Fruit fly (Drosophila melanogaster) whole organism, prepupa: ENCODE measurements around the gene Dph2.

Source experiments
- Blimp-1 ChIP-seq: fragments of 200-800 bp; sonication (Bioruptor generic); optimal IDR thresholded peaks from 3 replicates; lab custom pipeline; 2017; ENCODE audit warnings: missing biosample characterization, missing genetic modification characterization, mild to moderate bottlenecking, moderate library complexity, missing genetic modification reagents
- CG10631 ChIP-seq: fragments of 200-800 bp; sonication (Bioruptor generic); optimal IDR thresholded peaks from 2 replicates; lab custom pipeline; 2016; ENCODE audit warnings: missing biosample characterization, missing genetic modification characterization
- CG10669 ChIP-seq: fragments of 200-800 bp; sonication (Bioruptor generic); optimal IDR thresholded peaks from 3 replicates; lab custom pipeline; 2018; ENCODE audit warnings: missing biosample characterization, mild to moderate bottlenecking, missing genetic modification characterization, moderate library complexity
- CG11294 ChIP-seq: fragments of 200-800 bp; sonication (Bioruptor generic); IDR thresholded peaks from 2 replicates; pipeline ENCODE4 v1.3.6; 2022; ENCODE audit warnings: missing biosample characterization, missing genetic modification characterization
- CG11762 ChIP-seq: fragments of 200-800 bp; sonication (Bioruptor generic); optimal IDR thresholded peaks from 3 replicates; lab custom pipeline; 2016; ENCODE audit warnings: missing biosample characterization, missing genetic modification characterization; ENCODE audit not compliant: insufficient read depth
- CG11902 ChIP-seq: fragments of 200-800 bp; sonication (Bioruptor generic); optimal IDR thresholded peaks from 3 replicates; lab custom pipeline; 2016; ENCODE audit warnings: missing biosample characterization, missing genetic modification characterization
- CG16779 ChIP-seq: fragments of 200-800 bp; sonication (Bioruptor generic); optimal IDR thresholded peaks from 3 replicates; lab custom pipeline; 2017; ENCODE audit warnings: missing biosample characterization, mild to moderate bottlenecking, missing genetic modification characterization
- CG3032 ChIP-seq: fragments of 200-800 bp; optimal IDR thresholded peaks from 2 replicates; lab custom pipeline; 2019; ENCODE audit warnings: missing biosample characterization, mild to moderate bottlenecking, missing genetic modification characterization, moderate library complexity
- CG31627 ChIP-seq: fragments of 200-800 bp; sonication (Bioruptor generic); optimal IDR thresholded peaks from 3 replicates; lab custom pipeline; 2016; ENCODE audit warnings: missing biosample characterization, missing genetic modification characterization
- CG3919 ChIP-seq: fragments of 200-800 bp; sonication (Bioruptor generic); optimal IDR thresholded peaks from 3 replicates; lab custom pipeline; 2016; ENCODE audit warnings: missing biosample characterization, missing genetic modification characterization
- CG4318 ChIP-seq: fragments of 200-800 bp; sonication (Bioruptor generic); optimal IDR thresholded peaks from 3 replicates; lab custom pipeline; 2017; ENCODE audit warnings: missing biosample characterization, mild to moderate bottlenecking, missing genetic modification characterization
- CG6163 ChIP-seq: fragments of 200-800 bp; sonication (Bioruptor generic); IDR thresholded peaks from 3 replicates; pipeline ENCODE4 v1.3.6; 2022; ENCODE audit warnings: missing biosample characterization, missing genetic modification characterization
- CG6792 ChIP-seq: fragments of 200-800 bp; sonication (Bioruptor generic); optimal IDR thresholded peaks from 3 replicates; lab custom pipeline; 2016; ENCODE audit warnings: missing biosample characterization, missing genetic modification characterization
- CG6808 ChIP-seq: fragments of 200-800 bp; sonication (Bioruptor generic); optimal IDR thresholded peaks from 3 replicates; lab custom pipeline; 2017; ENCODE audit warnings: missing biosample characterization, missing genetic modification characterization, mild to moderate bottlenecking, moderate library complexity, missing genetic modification reagents
- CG7368 ChIP-seq: fragments of 200-800 bp; sonication (Bioruptor generic); optimal IDR thresholded peaks from 3 replicates; lab custom pipeline; 2016; ENCODE audit warnings: missing biosample characterization, missing genetic modification characterization
- CG8119 ChIP-seq: fragments of 200-800 bp; sonication (Bioruptor generic); IDR thresholded peaks from 3 replicates; pipeline ENCODE4 v1.3.6; 2022; ENCODE audit warnings: missing biosample characterization, missing genetic modification characterization
- CG8319 ChIP-seq: fragments of 200-800 bp; sonication (Bioruptor generic); optimal IDR thresholded peaks from 3 replicates; lab custom pipeline; 2016; ENCODE audit warnings: missing biosample characterization, missing genetic modification characterization
- CG8632 ChIP-seq: fragments of 200-800 bp; sonication (Bioruptor generic); optimal IDR thresholded peaks from 3 replicates; lab custom pipeline; 2016; ENCODE audit warnings: missing biosample characterization, missing genetic modification characterization
- Eip75B ChIP-seq: fragments of 200-800 bp; sonication (Bioruptor generic); optimal IDR thresholded peaks from 3 replicates; lab custom pipeline; 2016; ENCODE audit warnings: missing biosample characterization, missing genetic modification characterization
- Eip78C ChIP-seq: fragments of 200-800 bp; sonication (Bioruptor generic); peaks from one replicate; lab custom pipeline; 2016; ENCODE audit warnings: missing biosample characterization, missing genetic modification characterization
- Ets96B ChIP-seq: fragments of 200-800 bp; optimal IDR thresholded peaks from 2 replicates; lab custom pipeline; 2019; ENCODE audit warnings: missing biosample characterization, mild to moderate bottlenecking, missing genetic modification characterization, moderate library complexity
- Gug ChIP-seq: fragments of 200-800 bp; sonication (Bioruptor generic); IDR thresholded peaks from 2 replicates; pipeline ENCODE4 v1.3.6; 2022; ENCODE audit warnings: missing biosample characterization, missing genetic modification characterization
- Hr39 ChIP-seq: fragments of 200-800 bp; sonication (Bioruptor generic); optimal IDR thresholded peaks from 2 replicates; lab custom pipeline; 2016; ENCODE audit warnings: missing biosample characterization, missing genetic modification characterization
- Hr4 ChIP-seq: fragments of 200-800 bp; sonication (Bioruptor generic); optimal IDR thresholded peaks from 3 replicates; lab custom pipeline; 2016; ENCODE audit warnings: missing biosample characterization, missing genetic modification characterization
- Lpt ChIP-seq: fragments of 200-800 bp; sonication (Bioruptor generic); optimal IDR thresholded peaks from 3 replicates; lab custom pipeline; 2016; ENCODE audit warnings: missing biosample characterization, missing genetic modification characterization
- Met ChIP-seq: fragments of 200-800 bp; sonication (Bioruptor generic); optimal IDR thresholded peaks from 3 replicates; lab custom pipeline; 2016; ENCODE audit warnings: missing biosample characterization, missing genetic modification characterization
- OdsH ChIP-seq: fragments of 200-800 bp; sonication (Bioruptor generic); optimal IDR thresholded peaks from 3 replicates; lab custom pipeline; 2016; ENCODE audit warnings: missing biosample characterization, missing genetic modification characterization
- Smox ChIP-seq: fragments of 200-800 bp; sonication (Bioruptor generic); optimal IDR thresholded peaks from 3 replicates; lab custom pipeline; 2016; ENCODE audit warnings: missing biosample characterization, missing genetic modification characterization
- Sox102F ChIP-seq: fragments of 200-800 bp; sonication (Bioruptor generic); optimal IDR thresholded peaks from 2 replicates; lab custom pipeline; 2016; ENCODE audit warnings: missing biosample characterization, mild to moderate bottlenecking, missing genetic modification characterization
- Sox14 ChIP-seq: fragments of 200-800 bp; sonication (Bioruptor generic); optimal IDR thresholded peaks from 3 replicates; lab custom pipeline; 2016; ENCODE audit warnings: missing biosample characterization, missing genetic modification characterization
- Sox15 ChIP-seq: fragments of 200-800 bp; sonication (Bioruptor generic); optimal IDR thresholded peaks from 3 replicates; lab custom pipeline; 2016; ENCODE audit warnings: missing biosample characterization, missing genetic modification characterization
- acj6 ChIP-seq: fragments of 200-800 bp; sonication (Bioruptor generic); optimal IDR thresholded peaks from 3 replicates; lab custom pipeline; 2016; ENCODE audit warnings: missing biosample characterization, missing genetic modification characterization
- cyc ChIP-seq: fragments of 200-800 bp; sonication (Bioruptor generic); optimal IDR thresholded peaks from 3 replicates; lab custom pipeline; 2016; ENCODE audit warnings: missing biosample characterization, missing genetic modification characterization
- dac ChIP-seq: fragments of 200-800 bp; sonication (Bioruptor generic); optimal IDR thresholded peaks from 2 replicates; lab custom pipeline; 2017; ENCODE audit warnings: missing biosample characterization, mild to moderate bottlenecking, missing genetic modification characterization
- esn ChIP-seq: fragments of 200-800 bp; sonication (Bioruptor generic); optimal IDR thresholded peaks from 2 replicates; lab custom pipeline; 2016; ENCODE audit warnings: missing biosample characterization, mild to moderate bottlenecking, missing genetic modification characterization, moderate library complexity
- fd59A ChIP-seq: fragments of 200-800 bp; sonication (Bioruptor generic); optimal IDR thresholded peaks from 2 replicates; lab custom pipeline; 2017; ENCODE audit warnings: missing biosample characterization, mild to moderate bottlenecking, missing genetic modification characterization, missing genetic modification reagents
- fd85E ChIP-seq: fragments of 200-800 bp; sonication (Bioruptor generic); optimal IDR thresholded peaks from 3 replicates; lab custom pipeline; 2016; ENCODE audit warnings: missing biosample characterization, missing genetic modification characterization
- fkh ChIP-seq: fragments of 200-800 bp; sonication (Bioruptor generic); optimal IDR thresholded peaks from 3 replicates; lab custom pipeline; 2017; ENCODE audit warnings: missing biosample characterization, mild to moderate bottlenecking, missing genetic modification characterization, moderate library complexity
- salr ChIP-seq, 2 experiments: fragments of 200-800 bp; sonication (Bioruptor generic); optimal IDR thresholded peaks; 3 replicates each; lab custom pipeline; 2016 to 2018; ENCODE audit warnings: missing biosample characterization in 2 of 2, missing genetic modification characterization in 2 of 2, mild to moderate bottlenecking in 1 of 2
- spab ChIP-seq: fragments of 200-800 bp; sonication (Bioruptor generic); optimal IDR thresholded peaks from 2 replicates; lab custom pipeline; 2017; ENCODE audit warnings: missing biosample characterization, mild to moderate bottlenecking, missing genetic modification characterization, missing genetic modification reagents
- ss ChIP-seq, 2 experiments: fragments of 200-800 bp; sonication (Bioruptor generic); optimal IDR thresholded peaks; 2 replicates in 1 of 2; 3 replicates in 1 of 2; lab custom pipeline; 2017 to 2018; ENCODE audit warnings: mild to moderate bottlenecking in 2 of 2, missing biosample characterization in 2 of 2, missing genetic modification characterization in 2 of 2, moderate library complexity in 1 of 2
- svp ChIP-seq: fragments of 200-800 bp; sonication (Bioruptor generic); peaks from one replicate; lab custom pipeline; 2016; ENCODE audit warnings: missing biosample characterization, missing genetic modification characterization
- topi ChIP-seq: fragments of 200-800 bp; sonication (Bioruptor generic); optimal IDR thresholded peaks from 3 replicates; lab custom pipeline; 2016; ENCODE audit warnings: missing biosample characterization, missing genetic modification characterization
- vri ChIP-seq: fragments of 200-800 bp; sonication (Bioruptor generic); optimal IDR thresholded peaks from 3 replicates; lab custom pipeline; 2016; ENCODE audit warnings: missing biosample characterization, mild to moderate bottlenecking, missing genetic modification characterization

Gene Dph2

dm6 chr3R:14893791-14894782, at the start of gene Dph2 (continued):
- TF ChIP-seq fd59A = no peak
- TF ChIP-seq CG10669 = no peak
- TF ChIP-seq topi (GFP tag; lab: Kevin White, UChicago) = peak; percentile 45
- TF ChIP-seq salr (GFP tag; optimal IDR thresholded peaks at IDR 0.05; lab: Kevin White, UChicago) = no peak
- TF ChIP-seq CG16779 (tag; lab: Kevin White, UChicago) = no peak
- TF ChIP-seq CG8632 = peak; percentile 14
- peak; percentile 61 for TF ChIP-seq Sox14 (GFP tag; lab: Kevin White, UChicago)
- no peak for TF ChIP-seq Sox102F
- TF ChIP-seq Ets96B (tag; lab: Kevin White, UChicago) = peak; percentile 35
- no peak for TF ChIP-seq CG8319 (GFP tag; lab: Kevin White, UChicago)
- TF ChIP-seq, all 60 proteins: peak for 24

dm6 chr3R:14917927-14918829, 24.4 kb upstream of the Dph2 start, which contains the start of gene Sdr:
TSS of gene Sdr (plus strand) at chr3R:14918628.
- no peak for TF ChIP-seq fkh
- TF ChIP-seq Hr4 (GFP tag; lab: Kevin White, UChicago) = peak; percentile 16
- TF ChIP-seq CG3919 (GFP tag; lab: Kevin White, UChicago) = peak; percentile 42
- TF ChIP-seq CG3032 (tag; lab: Kevin White, UChicago) = peak; percentile 86
- TF ChIP-seq OdsH (GFP tag; lab: Kevin White, UChicago) = peak; percentile 29
- no peak for TF ChIP-seq CG6792
- TF ChIP-seq salr (GFP tag; optimal IDR thresholded peaks at IDR 0.05; lab: Kevin White, UChicago) = peak in 1 of 2 experiments; percentile 32
- no peak for TF ChIP-seq CG16779 (tag; lab: Kevin White, UChicago)
- peak; percentile 56 for TF ChIP-seq Eip75B (GFP tag; lab: Kevin White, UChicago)
- TF ChIP-seq cyc = peak; percentile 79
- peak; percentile 15 for TF ChIP-seq CG31627 (GFP tag; lab: Kevin White, UChicago)
- TF ChIP-seq ss (GFP tag; optimal IDR thresholded peaks at IDR 0.05; lab: Kevin White, UChicago) = peak; percentile 30 to 54
- TF ChIP-seq CG4318 = no peak
- no peak for TF ChIP-seq fd85E (GFP tag; lab: Kevin White, UChicago)
- peak; percentile 92 for TF ChIP-seq svp
- TF ChIP-seq Sox15 (GFP tag; lab: Kevin White, UChicago) = no peak
- TF ChIP-seq fd59A = peak; percentile 30
- TF ChIP-seq dac = no peak
- TF ChIP-seq Eip78C (GFP tag; lab: Kevin White, UChicago) = peak; percentile 90
- TF ChIP-seq Lpt (GFP tag; lab: Kevin White, UChicago) = no peak
- TF ChIP-seq spab (GFP tag; lab: Kevin White, UChicago) = peak; percentile 11
- TF ChIP-seq Gug (GFP tag; lab: Robert Waterston, UW) = no peak
- TF ChIP-seq Hr39 (GFP tag; lab: Kevin White, UChicago) = peak; percentile 29
- no peak for TF ChIP-seq CG11294 (GFP tag; lab: Robert Waterston, UW)
- peak; percentile 25 for TF ChIP-seq CG10631 (GFP tag; lab: Kevin White, UChicago)
- 0 out of 3 replicates have a peak, but pooled peaks have one; percentile 27 for TF ChIP-seq CG8119 (GFP tag; lab: Robert Waterston, UW)
- no peak; the same call in 1 of the 3 replicates for TF ChIP-seq CG6163 (GFP tag; lab: Robert Waterston, UW)
- TF ChIP-seq acj6 (GFP tag; lab: Kevin White, UChicago) = peak; percentile 2
- TF ChIP-seq CG6808 = peak; percentile 66
- TF ChIP-seq CG10669 = peak; percentile 61
- TF ChIP-seq Smox = peak; percentile 52
- no peak for TF ChIP-seq CG7368 (GFP tag; lab: Kevin White, UChicago)
- TF ChIP-seq CG11902 (GFP tag; lab: Kevin White, UChicago) = peak; percentile 58
- peak; percentile 50 for TF ChIP-seq Blimp-1 (GFP tag; lab: Kevin White, UChicago)
- TF ChIP-seq Met (GFP tag; lab: Kevin White, UChicago) = peak; percentile 68
- peak; percentile 53 for TF ChIP-seq esn (GFP tag; lab: Kevin White, UChicago)
- TF ChIP-seq vri = peak; percentile 35
- TF ChIP-seq Sox14 (GFP tag; lab: Kevin White, UChicago) = peak; percentile 31
- TF ChIP-seq CG11762 (GFP tag; lab: Kevin White, UChicago) = peak; percentile 44
- peak; percentile 55 for TF ChIP-seq Ets96B (tag; lab: Kevin White, UChicago)
